Worm (Caenorhabditis elegans) whole organism, young adult: Measurements from ENCODE around the gene F56A8.5.

ENCODE experiments used
- B0261.1 ChIP-seq: sonication (generic microtip); optimal IDR thresholded peaks from 2 replicates; lab custom pipeline; 2016; ENCODE audit warnings: mild to moderate bottlenecking, missing genetic modification characterization, moderate library complexity, missing compliant biosample characterization
- D2030.7 ChIP-seq: fragments of 200-800 bp; sonication (Bioruptor generic); IDR thresholded peaks from 2 replicates; pipeline ENCODE4 v1.3.6; 2022; ENCODE audit warnings: missing genetic modification reagents, missing genetic modification characterization, missing compliant biosample characterization
- F52B5.7 ChIP-seq: sonication (generic microtip); optimal IDR thresholded peaks from 2 replicates; lab custom pipeline; 2016; ENCODE audit warnings: mild to moderate bottlenecking, missing genetic modification characterization, missing compliant biosample characterization
- K11D2.4 ChIP-seq: fragments of 200-800 bp; sonication (Bioruptor generic); IDR thresholded peaks from 2 replicates; pipeline ENCODE4 v1.3.6; 2022; ENCODE audit warnings: missing genetic modification reagents, missing genetic modification characterization, missing compliant biosample characterization
- K12H6.12 ChIP-seq: fragments of 200-800 bp; sonication (Bioruptor generic); optimal IDR thresholded peaks from 2 replicates; lab custom pipeline; 2018; ENCODE audit warnings: mild to moderate bottlenecking, missing genetic modification characterization, missing compliant biosample characterization
- Y53F4B.3 ChIP-seq: fragments of 200-800 bp; sonication (Bioruptor generic); IDR thresholded peaks from 2 replicates; pipeline ENCODE4 v1.3.6; 2022; ENCODE audit warnings: missing genetic modification reagents, missing genetic modification characterization, missing compliant biosample characterization
- Y53G8AR.9 ChIP-seq: fragments of 200-800 bp; sonication (Bioruptor generic); conservative IDR thresholded peaks from 2 replicates; pipeline ENCODE4 v1.3.6; 2022; ENCODE audit warnings: missing genetic modification reagents, missing genetic modification characterization, missing compliant biosample characterization
- Y56A3A.18 ChIP-seq: fragments of 200-800 bp; sonication (Bioruptor generic); IDR thresholded peaks from 2 replicates; pipeline ENCODE4 v1.3.6; 2022; ENCODE audit warnings: missing genetic modification reagents, missing genetic modification characterization, missing compliant biosample characterization
- Y95B8A.8 ChIP-seq: fragments of 200-800 bp; sonication (Bioruptor generic); IDR thresholded peaks from 2 replicates; pipeline ENCODE4 v1.3.6; 2022; ENCODE audit warnings: missing genetic modification reagents, missing genetic modification characterization, missing compliant biosample characterization
- akir-1 ChIP-seq: fragments of 200-800 bp; sonication (Bioruptor generic); optimal IDR thresholded peaks from 2 replicates; lab custom pipeline; 2018; ENCODE audit warnings: mild to moderate bottlenecking, missing genetic modification characterization, moderate library complexity, missing compliant biosample characterization
- ama-1 ChIP-seq, 3 experiments: fragments of 150-350 bp in 1 of 3; sonication (generic microtip) in 2 of 3; optimal IDR thresholded peaks; 2 replicates each; lab custom pipeline; 2014 to 2018; ENCODE audit warnings: missing biosample characterization in 2 of 3, missing genetic modification characterization in 2 of 3, missing genetic modification reagents in 2 of 3
- aptf-2 ChIP-seq: fragments of 200-800 bp; sonication (Bioruptor generic); conservative IDR thresholded peaks from 2 replicates; pipeline ENCODE4 v1.3.6; 2022; ENCODE audit warnings: missing genetic modification reagents, missing genetic modification characterization, missing compliant biosample characterization
- atf-7 ChIP-seq: sonication (generic microtip); optimal IDR thresholded peaks from 2 replicates; lab custom pipeline; 2017; ENCODE audit warnings: mild to moderate bottlenecking, missing genetic modification characterization, missing compliant biosample characterization
- athp-1 ChIP-seq: sonication (generic microtip); optimal IDR thresholded peaks from 2 replicates; lab custom pipeline; 2017; ENCODE audit warnings: mild to moderate bottlenecking, missing genetic modification characterization, missing compliant biosample characterization
- attf-5 ChIP-seq: fragments of 200-800 bp; sonication (Bioruptor generic); optimal IDR thresholded peaks from 2 replicates; lab custom pipeline; 2018; ENCODE audit warnings: mild to moderate bottlenecking, missing genetic modification characterization, missing compliant biosample characterization
- bed-1 ChIP-seq: fragments of 200-800 bp; sonication (Bioruptor generic); IDR thresholded peaks from 2 replicates; pipeline ENCODE4 v1.3.6; 2022; ENCODE audit warnings: missing genetic modification reagents, missing genetic modification characterization, missing compliant biosample characterization
- bed-2 ChIP-seq: fragments of 200-800 bp; sonication (Bioruptor generic); IDR thresholded peaks from 2 replicates; pipeline ENCODE4 v1.3.6; 2022; ENCODE audit warnings: missing genetic modification reagents, missing genetic modification characterization, missing compliant biosample characterization
- ceh-27 ChIP-seq: fragments of 200-800 bp; sonication (Bioruptor generic); optimal IDR thresholded peaks from 2 replicates; lab custom pipeline; 2018; ENCODE audit warnings: mild to moderate bottlenecking, missing genetic modification characterization, moderate library complexity, missing compliant biosample characterization
- ceh-40 ChIP-seq: fragments of 200-800 bp; sonication (Bioruptor generic); IDR thresholded peaks from 2 replicates; pipeline ENCODE4 v1.3.6; 2022; ENCODE audit warnings: missing genetic modification characterization, missing compliant biosample characterization
- ceh-58 ChIP-seq: fragments of 200-800 bp; sonication (Bioruptor generic); IDR thresholded peaks from 2 replicates; pipeline ENCODE4 v1.3.6; 2022; ENCODE audit warnings: missing genetic modification characterization, missing compliant biosample characterization
- ceh-79 ChIP-seq: sonication (generic microtip); optimal IDR thresholded peaks from 2 replicates; lab custom pipeline; 2017; ENCODE audit warnings: mild to moderate bottlenecking, missing genetic modification characterization, missing compliant biosample characterization
- chd-7 ChIP-seq: sonication (generic microtip); optimal IDR thresholded peaks from 2 replicates; lab custom pipeline; 2016; ENCODE audit warnings: mild to moderate bottlenecking, missing genetic modification characterization, moderate library complexity, missing compliant biosample characterization
- egl-18 ChIP-seq: fragments of 200-800 bp; sonication (Bioruptor generic); IDR thresholded peaks from 2 replicates; pipeline ENCODE4 v1.3.6; 2022; ENCODE audit warnings: missing genetic modification reagents, missing genetic modification characterization, missing compliant biosample characterization
- egl-44 ChIP-seq: fragments of 200-800 bp; sonication (Bioruptor generic); IDR thresholded peaks from 2 replicates; pipeline ENCODE4 v1.3.6; 2022; ENCODE audit warnings: missing genetic modification reagents, missing genetic modification characterization, missing compliant biosample characterization
- him-1 ChIP-seq: sonication (generic microtip); optimal IDR thresholded peaks from 2 replicates; lab custom pipeline; 2016; ENCODE audit warnings: missing genotype, missing genetic modification reagents, missing genetic modification characterization, missing compliant biosample characterization
- hlh-12 ChIP-seq: sonication (generic microtip); optimal IDR thresholded peaks from 2 replicates; lab custom pipeline; 2016; ENCODE audit warnings: missing genetic modification characterization, missing compliant biosample characterization
- hrde-1 ChIP-seq: sonication (generic microtip); optimal IDR thresholded peaks from 2 replicates; lab custom pipeline; 2016; ENCODE audit warnings: missing genetic modification characterization, mild to moderate bottlenecking, missing compliant biosample characterization, moderate library complexity, missing genotype, missing genetic modification reagents, borderline replicate concordance
- let-526 ChIP-seq: fragments of 200-800 bp; sonication (Bioruptor generic); IDR thresholded peaks from 2 replicates; pipeline ENCODE4 v1.3.6; 2022; ENCODE audit warnings: missing genetic modification reagents, missing genetic modification characterization, missing compliant biosample characterization
- lin-26 ChIP-seq: fragments of 200-800 bp; sonication (Bioruptor generic); IDR thresholded peaks from 2 replicates; pipeline ENCODE4 v1.3.6; 2022; ENCODE audit warnings: missing genetic modification reagents, missing genetic modification characterization, missing compliant biosample characterization
- lsl-1 ChIP-seq: fragments of 200-800 bp; sonication (Bioruptor generic); optimal IDR thresholded peaks from 2 replicates; lab custom pipeline; 2018; ENCODE audit warnings: mild to moderate bottlenecking, missing genetic modification characterization, moderate library complexity, missing compliant biosample characterization
- madf-3 ChIP-seq: fragments of 200-800 bp; sonication (Bioruptor generic); IDR thresholded peaks from 2 replicates; pipeline ENCODE4 v1.3.6; 2022; ENCODE audit warnings: missing genetic modification reagents, missing genetic modification characterization, missing compliant biosample characterization
- mel-28 ChIP-seq: sonication (generic microtip); optimal IDR thresholded peaks from 2 replicates; lab custom pipeline; 2016; ENCODE audit warnings: borderline replicate concordance, mild to moderate bottlenecking, missing genetic modification characterization, missing compliant biosample characterization
- mes-4 ChIP-seq: sonication (generic microtip); optimal IDR thresholded peaks from 2 replicates; lab custom pipeline; 2016; ENCODE audit warnings: missing genotype, missing genetic modification characterization, missing compliant biosample characterization
- nfya-2 ChIP-seq: fragments of 200-800 bp; sonication (Bioruptor generic); IDR thresholded peaks from 2 replicates; pipeline ENCODE4 v1.3.6; 2022; ENCODE audit warnings: missing genetic modification reagents, missing genetic modification characterization, missing compliant biosample characterization
- nfyb-1 ChIP-seq: fragments of 200-800 bp; sonication (Bioruptor generic); IDR thresholded peaks from 2 replicates; pipeline ENCODE4 v1.3.6; 2022; ENCODE audit warnings: missing genetic modification reagents, missing genetic modification characterization, missing compliant biosample characterization
- nhr-179 ChIP-seq: sonication (generic microtip); optimal IDR thresholded peaks from 2 replicates; lab custom pipeline; 2016; ENCODE audit warnings: mild to moderate bottlenecking, missing genetic modification characterization, missing compliant biosample characterization
- pbrm-1 ChIP-seq: fragments of 200-800 bp; sonication (Bioruptor generic); IDR thresholded peaks from 2 replicates; pipeline ENCODE4 v1.3.6; 2022; ENCODE audit warnings: missing genetic modification reagents, missing genetic modification characterization, missing compliant biosample characterization
- pha-4 ChIP-seq: fragments of 150-350 bp; sonication (generic microtip); optimal IDR thresholded peaks from 2 replicates; lab custom pipeline; 2014; ENCODE audit warnings: missing biosample characterization, missing genetic modification reagents, missing genetic modification characterization
- repo-1 ChIP-seq: sonication (generic microtip); optimal IDR thresholded peaks from 2 replicates; lab custom pipeline; 2017; ENCODE audit warnings: mild to moderate bottlenecking, missing genetic modification characterization, missing compliant biosample characterization
- snpc-3.4 ChIP-seq: sonication (generic microtip); optimal IDR thresholded peaks from 2 replicates; lab custom pipeline; 2017; ENCODE audit warnings: missing genetic modification characterization, mild to moderate bottlenecking, missing compliant biosample characterization, antibody characterized with exemption, moderate library complexity, missing genotype, missing genetic modification reagents
- tlf-1 ChIP-seq: fragments of 200-800 bp; sonication (Bioruptor generic); optimal IDR thresholded peaks from 2 replicates; lab custom pipeline; 2018; ENCODE audit warnings: mild to moderate bottlenecking, missing genetic modification characterization, missing compliant biosample characterization
- unc-130 ChIP-seq: sonication (generic microtip); optimal IDR thresholded peaks from 2 replicates; lab custom pipeline; 2016; ENCODE audit warnings: missing genetic modification reagents, missing genetic modification characterization, missing compliant biosample characterization
- unc-62 ChIP-seq: fragments of 150-350 bp; optimal IDR thresholded peaks from 2 replicates; lab custom pipeline; 2014; ENCODE audit warnings: missing biosample characterization, missing genetic modification reagents, missing genetic modification characterization
- zim-3 ChIP-seq: sonication (generic microtip); optimal IDR thresholded peaks from 2 replicates; lab custom pipeline; 2017; ENCODE audit warnings: mild to moderate bottlenecking, missing genetic modification characterization, moderate library complexity, missing compliant biosample characterization
- ztf-18 ChIP-seq: sonication (generic microtip); optimal IDR thresholded peaks from 2 replicates; lab custom pipeline; 2016; ENCODE audit warnings: missing genotype, mild to moderate bottlenecking, missing genetic modification characterization, missing compliant biosample characterization
- ztf-22 ChIP-seq: fragments of 200-800 bp; sonication (Bioruptor generic); optimal IDR thresholded peaks from 2 replicates; lab custom pipeline; 2018; ENCODE audit warnings: mild to moderate bottlenecking, missing genetic modification characterization, moderate library complexity, missing compliant biosample characterization
- ztf-25 ChIP-seq: fragments of 200-800 bp; sonication (Bioruptor generic); IDR thresholded peaks from 2 replicates; pipeline ENCODE4 v1.3.6; 2022; ENCODE audit warnings: missing genetic modification reagents, missing genetic modification characterization, missing compliant biosample characterization

The F56A8.5 gene

DNA sequence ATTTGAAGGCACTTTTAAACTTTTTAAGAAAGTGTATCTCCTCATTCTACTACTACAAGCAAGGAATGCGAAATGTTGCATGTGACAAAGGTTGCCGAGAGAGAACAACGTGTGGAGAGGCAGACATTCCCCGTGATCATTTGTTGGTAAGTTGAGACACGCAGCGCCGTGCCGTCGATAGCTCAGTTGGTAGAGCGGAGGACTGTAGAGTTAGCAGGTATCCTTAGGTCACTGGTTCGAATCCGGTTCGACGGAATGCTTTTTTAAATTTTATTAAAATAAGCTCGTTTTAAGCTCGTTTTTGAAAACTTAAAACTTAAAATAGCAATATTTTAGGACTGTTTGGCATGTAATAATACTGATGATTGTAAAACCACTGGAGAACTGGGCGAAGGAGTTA lies 41.3 kb upstream of the F56A8.5 start (continued):
- no peak for TF ChIP-seq unc-130 (GFP tag; lab: Kevin White, UChicago)
- no peak for TF ChIP-seq repo-1 (tag; lab: Kevin White, UChicago)

DNA sequence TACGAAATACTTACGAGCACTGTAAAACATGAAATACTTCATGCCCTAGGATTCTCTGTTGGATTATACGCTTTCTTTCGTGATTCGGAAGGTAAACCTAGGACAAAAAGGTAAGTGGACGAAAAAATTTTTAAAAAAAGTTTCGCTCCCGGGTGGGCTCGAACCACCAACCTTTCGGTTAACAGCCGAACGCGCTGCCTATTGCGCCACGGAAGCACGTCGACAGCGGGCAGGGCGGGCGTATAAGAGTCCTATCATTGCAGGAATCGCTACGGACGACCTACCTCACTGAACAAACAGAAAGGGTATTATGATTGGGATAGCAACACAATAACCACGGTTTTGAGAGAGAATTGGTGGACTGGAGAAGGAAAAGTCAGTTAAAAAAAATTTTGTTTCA lies 40.6 kb upstream of the F56A8.5 start:
- TF ChIP-seq chd-7 (no peak), mel-28 (tag; lab: Kevin White, UChicago) (no peak), repo-1 (tag; lab: Kevin White, UChicago) (no peak), ztf-25 (GFP tag; lab: Robert Waterston, UW) (no peak), madf-3 (GFP tag; lab: Robert Waterston, UW) (no peak; the same call in 1 of the 2 replicates), lin-26 (GFP tag; lab: Robert Waterston, UW) (peak; percentile 60; the same call in 1 of the 2 replicates), nfyb-1 (GFP tag; lab: Robert Waterston, UW) (0 out of 2 replicates have a peak, but pooled peaks have one; percentile 30), ceh-40 (no peak), pha-4 (tag; lab: Kevin White, UChicago) (no peak), ceh-58 (GFP tag; lab: Robert Waterston, UW) (no peak), K12H6.12 (no peak), let-526 (GFP tag; lab: Robert Waterston, UW) (no peak), ztf-18 (no peak), D2030.7 (GFP tag; lab: Robert Waterston, UW) (peak; percentile 71), egl-18 (GFP tag; lab: Robert Waterston, UW) (no peak), F52B5.7 (tag; lab: Kevin White, UChicago) (no peak), pbrm-1 (GFP tag; lab: Robert Waterston, UW) (peak; percentile 43; the same call in 1 of the 2 replicates), unc-62 (GFP tag; lab: Kevin White, UChicago) (no peak), aptf-2 (GFP tag; lab: Robert Waterston, UW) (no peak), Y53G8AR.9 (no peak), snpc-3.4 (no peak), bed-1 (GFP tag; lab: Robert Waterston, UW) (no peak), Y56A3A.18 (GFP tag; lab: Robert Waterston, UW) (no peak), tlf-1 (GFP tag; lab: Kevin White, UChicago) (no peak), Y53F4B.3 (GFP tag; lab: Robert Waterston, UW) (no peak), bed-2 (GFP tag; lab: Robert Waterston, UW) (no peak), akir-1 (GFP tag; lab: Kevin White, UChicago) (peak; percentile 13), mes-4 (tag; lab: Kevin White, UChicago) (no peak), K11D2.4 (GFP tag; lab: Robert Waterston, UW) (0 out of 2 replicates have a peak, but pooled peaks have one; percentile 21), nhr-179 (tag; lab: Kevin White, UChicago) (no peak), ceh-79 (tag; lab: Kevin White, UChicago) (no peak), egl-44 (peak; percentile 52; the same call in 1 of the 2 replicates), Y95B8A.8 (GFP tag; lab: Robert Waterston, UW) (0 out of 2 replicates have a peak, but pooled peaks have one; percentile 50), ceh-27 (no peak), athp-1 (tag; lab: Kevin White, UChicago) (no peak), hrde-1 (no peak), attf-5 (GFP tag; lab: Kevin White, UChicago) (no peak), nfya-2 (GFP tag; lab: Robert Waterston, UW) (no peak), B0261.1 (tag; lab: Kevin White, UChicago) (peak; percentile 78), zim-3 (tag; lab: Kevin White, UChicago) (no peak), ztf-22 (GFP tag; lab: Kevin White, UChicago) (no peak), lsl-1 (GFP tag; lab: Kevin White, UChicago) (peak; percentile 38), ama-1 (optimal IDR thresholded peaks at IDR 0.05; lab: Kevin White, UChicago) (no peak), ama-1 (GFP tag; optimal IDR thresholded peaks at IDR 0.05; lab: Kevin White, UChicago) (no peak), him-1 (tag; lab: Kevin White, UChicago) (peak; percentile 62), hlh-12 (tag; lab: Kevin White, UChicago) (no peak), atf-7 (tag; lab: Kevin White, UChicago) (no peak)
